Fruit fly (Drosophila melanogaster): ENCODE measurements around the gene CG1271.

The CG1271 gene

dm6 chr3L:3042150-3043049 lies 9.9 kb upstream of the CG1271 start, which contains the start of gene Prx4 (continued):
- TF ChIP-seq CG7963 (GFP tag; IDR thresholded peaks at IDR 0.05; ENCODE audit: partially characterized antibody) (no peak), CG11093 (GFP tag; IDR thresholded peaks at IDR 0.05) (peak; percentile 52; the same call in 2 of the 3 replicates), abd-A (tag; optimal IDR thresholded peaks at IDR 0.05) (no peak), Atf-2 (GFP tag; optimal IDR thresholded peaks at IDR 0.05) (no peak), Nf-YA (GFP tag; IDR thresholded peaks at IDR 0.05) (0 out of 2 replicates have a peak, but pooled peaks have one; percentile 14), CG32532 (GFP tag; IDR thresholded peaks at IDR 0.05) (peak; percentile 84), CG10366 (GFP tag; IDR thresholded peaks at IDR 0.05) (peak; percentile 81), cwo (GFP tag; optimal IDR thresholded peaks at IDR 0.05) (peak; percentile 66), dmrt99B (tag; optimal IDR thresholded peaks at IDR 0.05) (peak; percentile 87), CG10543 (GFP tag; optimal IDR thresholded peaks at IDR 0.05) (no peak), CG15696 (tag; optimal IDR thresholded peaks at IDR 0.05) (peak; percentile 24), CG18476 (GFP tag; optimal IDR thresholded peaks at IDR 0.05) (peak; percentile 65), Doc3 (GFP tag; IDR thresholded peaks at IDR 0.05; ENCODE audit: partially characterized antibody) (no peak), CG1602 (GFP tag; optimal IDR thresholded peaks at IDR 0.05) (peak; percentile 43), disco-r (GFP tag; optimal IDR thresholded peaks at IDR 0.05) (no peak), Chrac-16 (GFP tag; optimal IDR thresholded peaks at IDR 0.05) (peak; percentile 62), kni (GFP tag; optimal IDR thresholded peaks at IDR 0.05) (no peak), vfl (GFP tag; optimal IDR thresholded peaks at IDR 0.05) (peak; percentile 36), CG7372 (GFP tag; IDR thresholded peaks at IDR 0.05) (peak; percentile 65), Max (GFP tag; optimal IDR thresholded peaks at IDR 0.05) (no peak), CG8765 (GFP tag; IDR thresholded peaks at IDR 0.05) (peak; percentile 43; the same call in 1 of the 2 replicates), gsb-n (tag; optimal IDR thresholded peaks at IDR 0.05) (peak; percentile 72), Sox102F (GFP tag; optimal IDR thresholded peaks at IDR 0.05) (peak; percentile 74), CG4282 (GFP tag; optimal IDR thresholded peaks at IDR 0.05) (no peak), Mad (GFP tag; optimal IDR thresholded peaks at IDR 0.05) (peak; percentile 28), rib (GFP tag; IDR thresholded peaks at IDR 0.05) (no peak), Hmr (GFP tag; optimal IDR thresholded peaks at IDR 0.05) (peak; percentile 84), pnt (GFP tag; optimal IDR thresholded peaks at IDR 0.05) (peak; percentile 42), C15 (GFP tag; IDR thresholded peaks at IDR 0.05) (0 out of 3 replicates have a peak, but pooled peaks have one; percentile 63), cas (GFP tag; IDR thresholded peaks at IDR 0.05) (no peak), ato (GFP tag; IDR thresholded peaks at IDR 0.05; ENCODE audit: partially characterized antibody) (no peak), Hsf (GFP tag; optimal IDR thresholded peaks at IDR 0.05) (peak; percentile 44), az2 (GFP tag; optimal IDR thresholded peaks at IDR 0.05) (peak; percentile 62), CG12299 (tag; optimal IDR thresholded peaks at IDR 0.05) (peak; percentile 42), Vsx1 (GFP tag; optimal IDR thresholded peaks at IDR 0.05) (peak; percentile 54), CG2120 (GFP tag; optimal IDR thresholded peaks at IDR 0.05) (peak; percentile 80), so (GFP tag; IDR thresholded peaks at IDR 0.05) (peak; percentile 76), NC2β (GFP tag; optimal IDR thresholded peaks at IDR 0.05) (no peak), CG4730 (GFP tag; IDR thresholded peaks at IDR 0.05) (peak; percentile 54; the same call in 1 of the 2 replicates), Jarid2 (GFP tag; optimal IDR thresholded peaks at IDR 0.05) (peak; percentile 21), CG12236 (GFP tag; optimal IDR thresholded peaks at IDR 0.05) (no peak), CG8281 (tag; optimal IDR thresholded peaks at IDR 0.05) (peak; percentile 47), gcm (GFP tag; optimal IDR thresholded peaks at IDR 0.05) (peak; percentile 50), sr (GFP tag; IDR thresholded peaks at IDR 0.05) (peak; percentile 61; the same call in 1 of the 3 replicates), HLHmδ (GFP tag; optimal IDR thresholded peaks at IDR 0.05) (no peak), dysf (GFP tag; IDR thresholded peaks at IDR 0.05) (peak; percentile 82), Six4 (GFP tag; optimal IDR thresholded peaks at IDR 0.05) (peak; percentile 66), ERR (GFP tag; optimal IDR thresholded peaks at IDR 0.05) (no peak)
